Worm (Caenorhabditis elegans) whole organism, late embryonic: Measurements from ENCODE around the gene Y39A1A.27.

ENCODE experiments used
- C08G9.2 ChIP-seq: sonication (generic microtip); optimal IDR thresholded peaks from 2 replicates; lab custom pipeline; 2016; ENCODE audit warnings: mild to moderate bottlenecking, missing genetic modification characterization, moderate library complexity, missing compliant biosample characterization
- C38D4.7 ChIP-seq: fragments of 200-800 bp; sonication (Bioruptor generic); optimal IDR thresholded peaks from 2 replicates; lab custom pipeline; 2018; ENCODE audit warnings: mild to moderate bottlenecking, missing genetic modification characterization, moderate library complexity, missing compliant biosample characterization
- F13H6.1 ChIP-seq: sonication (generic microtip); optimal IDR thresholded peaks from 2 replicates; lab custom pipeline; 2016; ENCODE audit warnings: missing genetic modification characterization, missing compliant biosample characterization
- K09A11.1 ChIP-seq: sonication (generic microtip); optimal IDR thresholded peaks from 2 replicates; lab custom pipeline; 2017; ENCODE audit warnings: antibody characterized with exemption, mild to moderate bottlenecking, missing genetic modification characterization, missing compliant biosample characterization; ENCODE audit not compliant: insufficient read depth
- ceh-14 ChIP-seq: sonication (generic microtip); optimal IDR thresholded peaks from 2 replicates; lab custom pipeline; 2016; ENCODE audit warnings: missing genotype, missing genetic modification characterization, missing compliant biosample characterization
- ceh-18 ChIP-seq: sonication (generic microtip); optimal IDR thresholded peaks from 2 replicates; lab custom pipeline; 2016; ENCODE audit warnings: missing genetic modification characterization, missing compliant biosample characterization
- ceh-2 ChIP-seq: sonication (generic microtip); optimal IDR thresholded peaks from 2 replicates; lab custom pipeline; 2016; ENCODE audit warnings: missing genotype, missing genetic modification characterization, missing compliant biosample characterization
- ceh-30 ChIP-seq: fragments of 150-350 bp; optimal IDR thresholded peaks from 2 replicates; lab custom pipeline; 2014; ENCODE audit warnings: missing biosample characterization, missing genetic modification characterization
- ceh-31 ChIP-seq: sonication (generic microtip); optimal IDR thresholded peaks from 2 replicates; lab custom pipeline; 2016; ENCODE audit warnings: missing genetic modification characterization, missing compliant biosample characterization
- ceh-34 ChIP-seq: sonication (generic microtip); optimal IDR thresholded peaks from 2 replicates; lab custom pipeline; 2016; ENCODE audit warnings: mild to moderate bottlenecking, missing genetic modification characterization, missing compliant biosample characterization
- ceh-6 ChIP-seq: fragments of 200-800 bp; sonication (Bioruptor generic); optimal IDR thresholded peaks from 2 replicates; lab custom pipeline; 2018; ENCODE audit warnings: mild to moderate bottlenecking, missing genetic modification characterization, missing compliant biosample characterization
- ceh-9 ChIP-seq: sonication (generic microtip); optimal IDR thresholded peaks from 2 replicates; lab custom pipeline; 2016; ENCODE audit warnings: mild to moderate bottlenecking, missing genetic modification characterization, inconsistent platforms, missing compliant biosample characterization
- che-1 ChIP-seq: sonication (generic microtip); optimal IDR thresholded peaks from 2 replicates; lab custom pipeline; 2016; ENCODE audit warnings: mild to moderate bottlenecking, missing genetic modification characterization, missing compliant biosample characterization
- dve-1 ChIP-seq: sonication (generic microtip); optimal IDR thresholded peaks from 2 replicates; lab custom pipeline; 2017; ENCODE audit warnings: antibody characterized with exemption, mild to moderate bottlenecking, missing genetic modification characterization, missing compliant biosample characterization
- elt-2 ChIP-seq: sonication (generic microtip); optimal IDR thresholded peaks from 2 replicates; lab custom pipeline; 2016; ENCODE audit warnings: missing genetic modification reagents, missing genetic modification characterization, missing compliant biosample characterization
- elt-4 ChIP-seq: sonication (generic microtip); optimal IDR thresholded peaks from 2 replicates; lab custom pipeline; 2016; ENCODE audit warnings: missing genetic modification characterization, missing compliant biosample characterization
- ets-4 ChIP-seq: sonication (generic microtip); optimal IDR thresholded peaks from 2 replicates; lab custom pipeline; 2016; ENCODE audit warnings: missing genetic modification characterization, missing compliant biosample characterization
- fkh-10 ChIP-seq: fragments of 150-350 bp; optimal IDR thresholded peaks from 2 replicates; lab custom pipeline; 2014; ENCODE audit warnings: missing biosample characterization, missing genetic modification reagents, missing genetic modification characterization
- gmeb-2 ChIP-seq: sonication (generic microtip); optimal IDR thresholded peaks from 2 replicates; lab custom pipeline; 2016; ENCODE audit warnings: missing genetic modification characterization, inconsistent platforms, missing compliant biosample characterization
- hlh-13 ChIP-seq: fragments of 200-800 bp; sonication (Bioruptor generic); optimal IDR thresholded peaks from 2 replicates; lab custom pipeline; 2018; ENCODE audit warnings: mild to moderate bottlenecking, missing genetic modification characterization, missing compliant biosample characterization
- hlh-15 ChIP-seq: sonication (generic microtip); optimal IDR thresholded peaks from 2 replicates; lab custom pipeline; 2016; ENCODE audit warnings: missing genetic modification characterization, missing compliant biosample characterization
- lim-6 ChIP-seq: sonication (generic microtip); optimal IDR thresholded peaks from 2 replicates; lab custom pipeline; 2016; ENCODE audit warnings: missing genetic modification characterization, missing compliant biosample characterization
- madf-2 ChIP-seq: sonication (generic microtip); optimal IDR thresholded peaks from 2 replicates; lab custom pipeline; 2017; ENCODE audit warnings: missing genetic modification characterization, missing compliant biosample characterization
- mec-3 ChIP-seq: sonication (generic microtip); optimal IDR thresholded peaks from 2 replicates; lab custom pipeline; 2016; ENCODE audit warnings: borderline replicate concordance, missing genetic modification characterization, missing compliant biosample characterization
- nfya-1 ChIP-seq: sonication (generic microtip); optimal IDR thresholded peaks from 2 replicates; lab custom pipeline; 2017; ENCODE audit warnings: missing genetic modification characterization, mild to moderate bottlenecking, missing compliant biosample characterization, antibody characterized with exemption, moderate library complexity
- npax-4 ChIP-seq: sonication (generic microtip); optimal IDR thresholded peaks from 2 replicates; lab custom pipeline; 2016; ENCODE audit warnings: missing genetic modification characterization, missing compliant biosample characterization
- odd-2 ChIP-seq: sonication (generic microtip); optimal IDR thresholded peaks from 2 replicates; lab custom pipeline; 2017; ENCODE audit warnings: antibody characterized with exemption, mild to moderate bottlenecking, missing genetic modification characterization, missing compliant biosample characterization
- pag-3 ChIP-seq: sonication (generic microtip); optimal IDR thresholded peaks from 2 replicates; lab custom pipeline; 2016; ENCODE audit warnings: missing compliant biosample characterization, missing genetic modification characterization, borderline replicate concordance
- pax-1 ChIP-seq: fragments of 150-350 bp; optimal IDR thresholded peaks from 2 replicates; lab custom pipeline; 2014; ENCODE audit warnings: missing biosample characterization, missing genetic modification characterization
- pqm-1 ChIP-seq: sonication (generic microtip); optimal IDR thresholded peaks from 2 replicates; lab custom pipeline; 2016; ENCODE audit warnings: missing genetic modification characterization, missing compliant biosample characterization
- pros-1 ChIP-seq: fragments of 150-350 bp; optimal IDR thresholded peaks from 2 replicates; lab custom pipeline; 2014; ENCODE audit warnings: missing biosample characterization, missing genetic modification reagents, missing genetic modification characterization
- ref-2 ChIP-seq: sonication (generic microtip); optimal IDR thresholded peaks from 2 replicates; lab custom pipeline; 2016; ENCODE audit warnings: missing genetic modification characterization, missing compliant biosample characterization
- rnt-1 ChIP-seq: sonication (generic microtip); optimal IDR thresholded peaks from 2 replicates; lab custom pipeline; 2016; ENCODE audit warnings: missing genetic modification characterization, missing compliant biosample characterization
- sdc-2 ChIP-seq: sonication (generic microtip); optimal IDR thresholded peaks from 2 replicates; lab custom pipeline; 2016; ENCODE audit warnings: missing genotype, missing genetic modification characterization, missing compliant biosample characterization
- sox-4 ChIP-seq: sonication (generic microtip); optimal IDR thresholded peaks from 2 replicates; lab custom pipeline; 2017; ENCODE audit warnings: mild to moderate bottlenecking, missing genetic modification characterization, inconsistent platforms, missing compliant biosample characterization
- syd-9 ChIP-seq: sonication (generic microtip); optimal IDR thresholded peaks from 2 replicates; lab custom pipeline; 2016; ENCODE audit warnings: mild to moderate bottlenecking, missing genetic modification characterization, moderate library complexity, missing compliant biosample characterization
- tbx-2 ChIP-seq: sonication (generic microtip); optimal IDR thresholded peaks from 2 replicates; lab custom pipeline; 2016; ENCODE audit warnings: missing genetic modification characterization, missing compliant biosample characterization
- tbx-7 ChIP-seq: sonication (generic microtip); optimal IDR thresholded peaks from 2 replicates; lab custom pipeline; 2016; ENCODE audit warnings: missing genotype, missing genetic modification characterization, missing compliant biosample characterization
- ttx-3 ChIP-seq: sonication (generic microtip); optimal IDR thresholded peaks from 2 replicates; lab custom pipeline; 2016; ENCODE audit warnings: missing genetic modification reagents, missing genetic modification characterization, missing compliant biosample characterization
- unc-3 ChIP-seq, 2 experiments: fragments of 200-800 bp in 1 of 2; sonication (Bioruptor generic) in 1 of 2; sonication (generic microtip) in 1 of 2; conservative IDR thresholded peaks in 1 of 2; optimal IDR thresholded peaks in 1 of 2; 2 replicates each; pipeline versions ENCODE4 v1.3.6 to Lab custom; 2016 to 2022; ENCODE audit warnings: missing compliant biosample characterization in 2 of 2, missing genetic modification characterization in 2 of 2, missing genetic modification reagents in 1 of 2
- unc-55 ChIP-seq: sonication (generic microtip); optimal IDR thresholded peaks from 2 replicates; lab custom pipeline; 2017; ENCODE audit warnings: missing biosample characterization, missing genetic modification reagents, missing genetic modification characterization
- unc-86 ChIP-seq: sonication (generic microtip); optimal IDR thresholded peaks from 2 replicates; lab custom pipeline; 2016; ENCODE audit warnings: missing genetic modification characterization, missing compliant biosample characterization
- ztf-16 ChIP-seq: sonication (generic microtip); optimal IDR thresholded peaks from 2 replicates; lab custom pipeline; 2017; ENCODE audit warnings: missing genetic modification characterization, missing compliant biosample characterization

Y39A1A.27 gene

ce11 chrIII:10632590-10633402, 6.0 kb upstream of the Y39A1A.27 start, which contains the start of gene Y39A1A.10:
TSS of gene Y39A1A.10 (plus strand) at chrIII:10632728.
- TF ChIP-seq elt-4 (tag; lab: Kevin White, UChicago), result no peak
- peak; percentile 0 for TF ChIP-seq tbx-2
- TF ChIP-seq, all 69 proteins: peak for 1

ce11 chrIII:10633403-10633674, 5.4 kb upstream of the Y39A1A.27 start, which contains the start of gene Y39A1A.9:
TSS of gene Y39A1A.9 (minus strand) at chrIII:10633501.
- no peak for TF ChIP-seq ztf-16 (tag; lab: Kevin White, UChicago)
- no peak for TF ChIP-seq ref-2 (tag; lab: Kevin White, UChicago)
- TF ChIP-seq K09A11.1 (tag; lab: Kevin White, UChicago), result no peak
- no peak for TF ChIP-seq hlh-13 (GFP tag; lab: Kevin White, UChicago)
- TF ChIP-seq sox-4 (tag; lab: Kevin White, UChicago), result no peak
- TF ChIP-seq ttx-3 (tag; lab: Kevin White, UChicago), result no peak
- TF ChIP-seq ceh-9 (tag; lab: Kevin White, UChicago), result no peak
- no peak for TF ChIP-seq elt-2 (tag; lab: Kevin White, UChicago)
- TF ChIP-seq fkh-10, result no peak
- TF ChIP-seq ceh-30 (tag; lab: Kevin White, UChicago), result no peak
- TF ChIP-seq madf-2 (tag; lab: Kevin White, UChicago), result no peak
- TF ChIP-seq pax-1 (tag; lab: Kevin White, UChicago), result no peak
- TF ChIP-seq ceh-18 (tag; lab: Kevin White, UChicago), result no peak
- no peak for TF ChIP-seq F13H6.1 (tag; lab: Kevin White, UChicago)
- TF ChIP-seq odd-2 (tag; lab: Kevin White, UChicago), result no peak
- no peak for TF ChIP-seq npax-4 (tag; lab: Kevin White, UChicago)
- no peak for TF ChIP-seq sdc-2 (tag; lab: Kevin White, UChicago)
- TF ChIP-seq mec-3 (tag; lab: Kevin White, UChicago), result no peak

ce11 chrIII:10634034-10634433, 4.7 kb upstream of the Y39A1A.27 start:
- TF ChIP-seq syd-9 (peak; percentile 68), nfya-1 (tag; lab: Kevin White, UChicago) (peak; percentile 97), pqm-1 (peak; percentile 62), ceh-31 (tag; lab: Kevin White, UChicago) (peak; percentile 87), K09A11.1 (tag; lab: Kevin White, UChicago) (peak; percentile 86), rnt-1 (peak; percentile 89), sox-4 (tag; lab: Kevin White, UChicago) (peak; percentile 42), ceh-14 (tag; lab: Kevin White, UChicago) (peak; percentile 70), dve-1 (tag; lab: Kevin White, UChicago) (peak; percentile 52), C38D4.7 (GFP tag; lab: Kevin White, UChicago) (no peak), hlh-15 (no peak), unc-3 (GFP tag; conservative IDR thresholded peaks at IDR 0.05; lab: Robert Waterston, UW) (peak; percentile 10; the same call in 1 of the 2 replicates), unc-3 (tag; optimal IDR thresholded peaks at IDR 0.05; lab: Kevin White, UChicago) (no peak), pros-1 (tag; lab: Kevin White, UChicago) (peak; percentile 95), unc-86 (peak; percentile 51), che-1 (no peak), tbx-7 (no peak), tbx-2 (peak; percentile 86), gmeb-2 (tag; lab: Kevin White, UChicago) (peak; percentile 15), ceh-6 (GFP tag; lab: Kevin White, UChicago) (no peak), ceh-30 (tag; lab: Kevin White, UChicago) (no peak), F13H6.1 (tag; lab: Kevin White, UChicago) (peak; percentile 85), ceh-34 (tag; lab: Kevin White, UChicago) (peak; percentile 67), C08G9.2 (peak; percentile 9), pag-3 (no peak), mec-3 (tag; lab: Kevin White, UChicago) (no peak), fkh-10 (peak; percentile 54), ceh-18 (tag; lab: Kevin White, UChicago) (peak; percentile 75), lim-6 (tag; lab: Kevin White, UChicago) (peak; percentile 23), ceh-2 (peak; percentile 27), ets-4 (peak; percentile 37), unc-55 (GFP tag; lab: Kevin White, UChicago) (peak; percentile 55), ref-2 (tag; lab: Kevin White, UChicago) (peak; percentile 91)
